Worm (Caenorhabditis elegans) whole organism, L4 larva: ENCODE measurements around the gene T28A8.5.

Experiments
- D1046.2 ChIP-seq: fragments of 200-800 bp; sonication (Bioruptor generic); IDR thresholded peaks from 2 replicates; pipeline ENCODE4 v1.3.6; 2022; ENCODE audit warnings: missing genetic modification characterization, missing compliant biosample characterization
- F26F4.8 ChIP-seq: fragments of 200-800 bp; sonication (Bioruptor generic); conservative IDR thresholded peaks from 2 replicates; pipeline ENCODE4 v1.3.6; 2022; ENCODE audit warnings: missing genetic modification characterization, missing compliant biosample characterization
- F37D6.2 ChIP-seq: sonication (generic microtip); optimal IDR thresholded peaks from 2 replicates; lab custom pipeline; 2016; ENCODE audit warnings: mild to moderate bottlenecking, missing genetic modification characterization, missing compliant biosample characterization
- T20F7.1 ChIP-seq: fragments of 200-800 bp; sonication (Bioruptor generic); optimal IDR thresholded peaks from 2 replicates; lab custom pipeline; 2018; ENCODE audit warnings: mild to moderate bottlenecking, missing genetic modification characterization, missing compliant biosample characterization
- T26A8.4 ChIP-seq: fragments of 200-800 bp; sonication (Bioruptor generic); IDR thresholded peaks from 2 replicates; pipeline ENCODE4 v1.3.6; 2022; ENCODE audit warnings: missing genetic modification characterization, missing compliant biosample characterization
- Y48G9A.11 ChIP-seq: fragments of 200-800 bp; sonication (Bioruptor generic); IDR thresholded peaks from 2 replicates; pipeline ENCODE4 v1.3.6; 2022; ENCODE audit warnings: missing genetic modification reagents, missing genetic modification characterization, missing compliant biosample characterization
- Y5F2A.4 ChIP-seq: fragments of 200-800 bp; sonication (Bioruptor generic); optimal IDR thresholded peaks from 2 replicates; lab custom pipeline; 2018; ENCODE audit warnings: mild to moderate bottlenecking, missing genetic modification characterization, missing compliant biosample characterization
- ZK337.2 ChIP-seq: fragments of 200-800 bp; sonication (Bioruptor generic); IDR thresholded peaks from 2 replicates; pipeline ENCODE4 v1.3.6; 2022; ENCODE audit warnings: missing genetic modification reagents, missing genetic modification characterization, missing compliant biosample characterization
- ZK546.5 ChIP-seq, 2 experiments: sonication (generic microtip); optimal IDR thresholded peaks; 2 replicates each; lab custom pipeline; 2017; ENCODE audit warnings: missing biosample characterization in 2 of 2, missing genetic modification characterization in 2 of 2
- aha-1 ChIP-seq: fragments of 150-350 bp; peaks from one replicate; lab custom pipeline; 2014; ENCODE audit warnings: missing biosample characterization, missing genetic modification characterization
- ama-1 ChIP-seq: fragments of 150-350 bp; optimal IDR thresholded peaks from 2 replicates; lab custom pipeline; 2014; ENCODE audit warnings: inconsistent platforms, mixed read lengths
- ceh-44 ChIP-seq: fragments of 200-800 bp; sonication (Bioruptor generic); IDR thresholded peaks from 2 replicates; pipeline ENCODE4 v1.3.6; 2022; ENCODE audit warnings: missing genetic modification reagents, missing genetic modification characterization, missing compliant biosample characterization
- ceh-82 ChIP-seq: sonication (generic microtip); optimal IDR thresholded peaks from 2 replicates; lab custom pipeline; 2017; ENCODE audit warnings: missing biosample characterization, missing genetic modification characterization
- daf-12 ChIP-seq: fragments of 150-350 bp; optimal IDR thresholded peaks from 2 replicates; lab custom pipeline; 2014; ENCODE audit warnings: missing biosample characterization, missing genetic modification reagents, missing genetic modification characterization
- daf-19 ChIP-seq: fragments of 200-800 bp; sonication (Bioruptor generic); conservative IDR thresholded peaks from 2 replicates; pipeline ENCODE4 v1.3.6; 2022; ENCODE audit warnings: missing genetic modification characterization, missing compliant biosample characterization
- daf-8 ChIP-seq: fragments of 200-800 bp; sonication (Bioruptor generic); IDR thresholded peaks from 2 replicates; pipeline ENCODE4 v1.3.6; 2022; ENCODE audit warnings: missing genetic modification characterization, missing compliant biosample characterization
- dmd-6 ChIP-seq: fragments of 200-800 bp; sonication (Bioruptor generic); IDR thresholded peaks from 2 replicates; pipeline ENCODE4 v1.3.6; 2022; ENCODE audit warnings: missing genetic modification reagents, missing genetic modification characterization, missing compliant biosample characterization
- dpl-1 ChIP-seq: fragments of 150-350 bp; optimal IDR thresholded peaks from 2 replicates; lab custom pipeline; 2014; ENCODE audit warnings: missing biosample characterization, missing genetic modification reagents, missing genetic modification characterization
- duxl-1 ChIP-seq: sonication (generic microtip); optimal IDR thresholded peaks from 2 replicates; lab custom pipeline; 2016; ENCODE audit warnings: mild to moderate bottlenecking, missing genetic modification characterization, moderate library complexity, missing compliant biosample characterization; ENCODE audit not compliant: poor library complexity
- egl-27 ChIP-seq: sonication (generic microtip); optimal IDR thresholded peaks from 3 replicates; lab custom pipeline; 2017; ENCODE audit warnings: missing biosample characterization, missing genetic modification reagents, missing genetic modification characterization
- egl-43 ChIP-seq: fragments of 200-800 bp; sonication (Bioruptor generic); IDR thresholded peaks from 2 replicates; pipeline ENCODE4 v1.3.6; 2022; ENCODE audit warnings: missing genetic modification reagents, missing genetic modification characterization, missing compliant biosample characterization
- fkh-10 ChIP-seq: fragments of 150-350 bp; optimal IDR thresholded peaks from 2 replicates; lab custom pipeline; 2014; ENCODE audit warnings: missing biosample characterization, missing genetic modification reagents, missing genetic modification characterization
- fos-1 ChIP-seq: fragments of 150-350 bp; optimal IDR thresholded peaks from 2 replicates; lab custom pipeline; 2014; ENCODE audit warnings: missing biosample characterization, missing genetic modification characterization
- gei-8 ChIP-seq: fragments of 200-800 bp; sonication (Bioruptor generic); optimal IDR thresholded peaks from 2 replicates; lab custom pipeline; 2018; ENCODE audit warnings: mild to moderate bottlenecking, missing genetic modification characterization, missing compliant biosample characterization
- hif-1 ChIP-seq, 2 experiments: sonication (generic microtip); optimal IDR thresholded peaks; 2 replicates each; lab custom pipeline; 2016 to 2017; ENCODE audit warnings: missing compliant biosample characterization in 2 of 2, missing genetic modification characterization in 2 of 2, missing genetic modification reagents in 2 of 2, missing genotype in 2 of 2, mild to moderate bottlenecking in 1 of 2
- lin-15B ChIP-seq: fragments of 150-350 bp; sonication (generic microtip); optimal IDR thresholded peaks from 3 replicates; lab custom pipeline; 2014; ENCODE audit warnings: missing biosample characterization, missing genetic modification characterization
- lir-3 ChIP-seq: sonication (generic microtip); optimal IDR thresholded peaks from 2 replicates; lab custom pipeline; 2016; ENCODE audit warnings: mild to moderate bottlenecking, missing genetic modification characterization, missing compliant biosample characterization
- lsy-2 ChIP-seq, 2 experiments: fragments of 150-350 bp in 1 of 2; sonication (generic microtip) in 1 of 2; optimal IDR thresholded peaks; 2 replicates each; lab custom pipeline; 2014 to 2017; ENCODE audit warnings: missing biosample characterization in 2 of 2, missing genetic modification characterization in 2 of 2
- madf-5 ChIP-seq, 2 experiments: fragments of 200-800 bp; sonication (Bioruptor generic); IDR thresholded peaks; 2 replicates each; pipeline ENCODE4 v1.3.6; 2022; ENCODE audit warnings: missing compliant biosample characterization in 2 of 2, missing genetic modification characterization in 2 of 2
- mep-1 ChIP-seq: fragments of 150-350 bp; sonication (generic microtip); optimal IDR thresholded peaks from 3 replicates; lab custom pipeline; 2014; ENCODE audit warnings: missing biosample characterization, missing genetic modification characterization
- mes-2 ChIP-seq: sonication (generic microtip); optimal IDR thresholded peaks from 2 replicates; lab custom pipeline; 2016; ENCODE audit warnings: missing genotype, mild to moderate bottlenecking, missing genetic modification characterization, missing compliant biosample characterization; ENCODE audit not compliant: poor library complexity, severe bottlenecking
- mxl-2 ChIP-seq: fragments of 200-800 bp; sonication (Bioruptor generic); conservative IDR thresholded peaks from 2 replicates; pipeline ENCODE4 v1.3.6; 2022; ENCODE audit warnings: missing genetic modification reagents, missing genetic modification characterization, missing compliant biosample characterization
- mxl-3 ChIP-seq: fragments of 200-800 bp; sonication (Bioruptor generic); optimal IDR thresholded peaks from 2 replicates; lab custom pipeline; 2018; ENCODE audit warnings: mild to moderate bottlenecking, missing genetic modification characterization, missing compliant biosample characterization
- nhr-10 ChIP-seq: fragments of 150-350 bp; optimal IDR thresholded peaks from 2 replicates; lab custom pipeline; 2014; ENCODE audit warnings: missing biosample characterization, missing genetic modification characterization
- nhr-41 ChIP-seq: fragments of 200-800 bp; sonication (Bioruptor generic); IDR thresholded peaks from 2 replicates; pipeline ENCODE4 v1.3.6; 2022; ENCODE audit warnings: missing genetic modification reagents, missing genetic modification characterization, missing compliant biosample characterization
- nhr-42 ChIP-seq: fragments of 200-800 bp; sonication (Bioruptor generic); IDR thresholded peaks from 2 replicates; pipeline ENCODE4 v1.3.6; 2022; ENCODE audit warnings: missing genetic modification characterization, missing compliant biosample characterization
- nhr-48 ChIP-seq: sonication (generic microtip); optimal IDR thresholded peaks from 2 replicates; lab custom pipeline; 2016; ENCODE audit warnings: mild to moderate bottlenecking, missing genetic modification characterization, missing compliant biosample characterization
- nhr-76 ChIP-seq: fragments of 150-350 bp; optimal IDR thresholded peaks from 2 replicates; lab custom pipeline; 2014; ENCODE audit warnings: missing biosample characterization, missing genetic modification characterization
- nhr-77 ChIP-seq: fragments of 150-350 bp; optimal IDR thresholded peaks from 2 replicates; lab custom pipeline; 2014; ENCODE audit warnings: missing biosample characterization, missing genetic modification characterization
- snpc-4 ChIP-seq: fragments of 150-350 bp; optimal IDR thresholded peaks from 2 replicates; lab custom pipeline; 2014; ENCODE audit warnings: missing biosample characterization, missing genetic modification characterization
- unc-130 ChIP-seq: sonication (generic microtip); optimal IDR thresholded peaks from 2 replicates; lab custom pipeline; 2016; ENCODE audit warnings: missing genetic modification reagents, missing genetic modification characterization, missing compliant biosample characterization
- unc-62 ChIP-seq, 3 experiments: fragments of 150-350 bp in 1 of 3; sonication (generic microtip); optimal IDR thresholded peaks in 2 of 3; peaks in 1 of 3; 1 replicate in 1 of 3; 2 replicates in 2 of 3; lab custom pipeline; 2014 to 2017; ENCODE audit warnings: missing biosample characterization in 3 of 3, missing genetic modification characterization in 3 of 3, missing genetic modification reagents in 3 of 3, missing genotype in 1 of 3
- zfp-3 ChIP-seq: fragments of 200-800 bp; sonication (Bioruptor generic); conservative IDR thresholded peaks from 2 replicates; pipeline ENCODE4 v1.3.6; 2022; ENCODE audit warnings: missing genetic modification reagents, missing genetic modification characterization, missing compliant biosample characterization
- zip-2 ChIP-seq: fragments of 150-350 bp; optimal IDR thresholded peaks from 2 replicates; lab custom pipeline; 2014; ENCODE audit warnings: missing biosample characterization, missing genetic modification characterization
- ztf-11 ChIP-seq: fragments of 150-350 bp; optimal IDR thresholded peaks from 2 replicates; lab custom pipeline; 2014; ENCODE audit warnings: missing biosample characterization, missing genetic modification characterization

The T28A8.5 gene

ce11 chrIII:13462965-13463783, 38.3 kb upstream of the T28A8.5 start, which contains the start of gene ant-1.1 (continued):
- no peak for TF ChIP-seq zip-2 (tag; lab: Kevin White, UChicago)
- peak; percentile 47; the same call in 1 of the 2 replicates for TF ChIP-seq ceh-44 (GFP tag; lab: Robert Waterston, UW)
- no peak for TF ChIP-seq snpc-4 (tag; lab: Kevin White, UChicago)
- TF ChIP-seq daf-19 = peak; percentile 71
- peak; percentile 98 to 99 for TF ChIP-seq lsy-2 (tag; optimal IDR thresholded peaks at IDR 0.05; lab: Kevin White, UChicago)
- TF ChIP-seq egl-27 (tag; lab: Kevin White, UChicago) = no peak
- peak; percentile 64 for TF ChIP-seq fkh-10 (GFP tag; lab: Kevin White, UChicago)
- TF ChIP-seq ZK337.2 = peak; percentile 76
- peak; percentile 68 for TF ChIP-seq duxl-1 (tag; lab: Kevin White, UChicago)
- peak; percentile 98 for TF ChIP-seq dpl-1 (GFP tag; lab: Kevin White, UChicago)
- peak; percentile 85 for TF ChIP-seq F37D6.2 (tag; lab: Kevin White, UChicago)
- TF ChIP-seq nhr-42 (GFP tag; lab: Robert Waterston, UW) = peak; percentile 93
- TF ChIP-seq T20F7.1 (GFP tag; lab: Kevin White, UChicago) = peak; percentile 86
- TF ChIP-seq nhr-76 (tag; lab: Kevin White, UChicago) = no peak
- TF ChIP-seq nhr-41 = no peak; the same call in 1 of the 2 replicates
- TF ChIP-seq mxl-3 (GFP tag; lab: Kevin White, UChicago) = peak; percentile 70
- TF ChIP-seq D1046.2 (GFP tag; lab: Robert Waterston, UW) = peak; percentile 77; the same call in 1 of the 2 replicates
- TF ChIP-seq nhr-48 = peak; percentile 63
- TF ChIP-seq lin-15B (tag; lab: Kevin White, UChicago) = peak; percentile 30
- TF ChIP-seq T26A8.4 (GFP tag; lab: Robert Waterston, UW) = peak; percentile 94
- TF ChIP-seq nhr-10 = no peak
- peak; percentile 95 for TF ChIP-seq mes-2 (tag; lab: Kevin White, UChicago)
- TF ChIP-seq egl-43 (GFP tag; lab: Robert Waterston, UW) = peak; percentile 88
- peak; percentile 99 for TF ChIP-seq aha-1 (tag; lab: Kevin White, UChicago)

DNA sequence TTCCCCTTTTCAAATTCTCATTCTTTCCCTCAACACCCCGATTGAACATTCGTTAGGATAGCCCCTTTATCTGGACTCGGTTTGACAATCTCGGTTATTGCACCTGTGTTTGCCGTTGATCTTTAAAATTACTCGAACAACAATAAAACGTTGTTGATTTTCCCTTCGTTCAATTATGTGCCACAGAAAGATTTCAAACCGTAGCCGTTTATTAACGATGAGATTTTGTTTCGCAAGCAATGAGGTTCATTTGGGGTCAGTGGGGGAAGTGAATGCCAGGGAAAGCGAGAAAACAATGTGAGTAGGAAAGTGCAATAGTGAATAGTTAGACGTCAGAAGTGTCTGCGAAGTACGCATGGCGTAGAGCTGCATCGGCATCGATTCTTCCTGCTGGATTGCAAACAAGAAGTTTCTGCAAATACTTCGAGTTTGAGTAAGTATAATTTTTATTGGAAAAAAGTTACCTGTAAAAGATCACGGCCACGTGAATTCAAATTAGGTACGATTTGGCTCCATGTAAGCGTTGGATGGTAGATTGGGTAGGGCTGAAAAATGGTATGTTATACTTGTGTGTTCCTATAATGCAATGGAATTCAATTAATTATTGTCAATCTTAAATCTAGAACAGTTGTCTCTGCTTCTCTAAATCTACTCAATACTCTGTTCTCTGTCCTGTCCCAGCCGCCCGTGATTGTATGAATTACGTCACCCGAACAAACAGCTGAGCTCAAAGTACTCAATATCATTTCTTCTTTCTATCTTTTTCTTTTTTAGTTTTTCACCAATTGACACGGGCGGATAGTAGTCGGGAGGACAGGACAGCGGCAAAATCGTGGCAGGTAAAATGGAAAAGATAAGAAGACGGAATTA, 36.7 kb upstream of the T28A8.5 start, which contains the start of gene kel-3:
Gene kel-3 (plus strand): TSS at position 328 of the 870 bp plus-strand sequence.
- TF ChIP-seq Y48G9A.11 (GFP tag; lab: Robert Waterston, UW) = peak; percentile 85
- peak; percentile 88 for TF ChIP-seq dmd-6 (GFP tag; lab: Robert Waterston, UW)
- TF ChIP-seq ZK546.5 (tag; optimal IDR thresholded peaks at IDR 0.05; lab: Kevin White, UChicago) = peak in 1 of 2 experiments; percentile 63
- peak; percentile 11 for TF ChIP-seq lin-15B (tag; lab: Kevin White, UChicago)
- TF ChIP-seq unc-130 (GFP tag; lab: Kevin White, UChicago) = peak; percentile 89
- peak; percentile 67; the same call in 1 of the 2 replicates for TF ChIP-seq D1046.2 (GFP tag; lab: Robert Waterston, UW)
- peak; percentile 88 for TF ChIP-seq nhr-77 (tag; lab: Kevin White, UChicago)
- TF ChIP-seq mep-1 = peak; percentile 88
- peak in 1 of 2 experiments; percentile 81; a peak in 2 of 4 replicates for TF ChIP-seq madf-5 (GFP tag; IDR thresholded peaks at IDR 0.05; lab: Robert Waterston, UW)
- TF ChIP-seq egl-43 (GFP tag; lab: Robert Waterston, UW) = peak; percentile 70
- TF ChIP-seq F26F4.8 (GFP tag; lab: Robert Waterston, UW) = peak; percentile 12; the same call in 1 of the 2 replicates
- TF ChIP-seq unc-62 (GFP tag; optimal IDR thresholded peaks at IDR 0.05 in 1 of 2; lab: Kevin White, UChicago) = peak in 1 of 2 experiments; percentile 91
- no peak for TF ChIP-seq unc-62 (tag; optimal IDR thresholded peaks at IDR 0.05; lab: Kevin White, UChicago)
- peak; percentile 7 for TF ChIP-seq lir-3 (tag; lab: Kevin White, UChicago)
- TF ChIP-seq daf-12 (tag; lab: Kevin White, UChicago) = no peak
- TF ChIP-seq daf-8 (GFP tag; lab: Robert Waterston, UW) = peak; percentile 34; the same call in 1 of the 2 replicates
- peak; percentile 88 for TF ChIP-seq gei-8 (GFP tag; lab: Kevin White, UChicago)
- TF ChIP-seq mxl-2 = no peak
- TF ChIP-seq fos-1 (tag; lab: Kevin White, UChicago) = peak; percentile 41
- TF ChIP-seq ama-1 (lab: Kevin White, UChicago) = peak; percentile 99
- TF ChIP-seq ztf-11 (tag; lab: Kevin White, UChicago) = no peak
- peak in 1 of 2 experiments; percentile 47 for TF ChIP-seq hif-1 (tag; optimal IDR thresholded peaks at IDR 0.05; lab: Kevin White, UChicago)
- no peak for TF ChIP-seq ceh-82
- peak; percentile 65 for TF ChIP-seq T20F7.1 (GFP tag; lab: Kevin White, UChicago)
- TF ChIP-seq ceh-44 (GFP tag; lab: Robert Waterston, UW) = peak; percentile 6; the same call in 1 of the 2 replicates
- TF ChIP-seq nhr-10 = peak; percentile 69
- peak; percentile 96 for TF ChIP-seq zfp-3 (GFP tag; lab: Robert Waterston, UW)
- peak; percentile 78 for TF ChIP-seq Y5F2A.4
